Worm (Caenorhabditis elegans) whole organism, L1 larva: ENCODE measurements around the gene lmd-4.

Experiments used
- ama-1 ChIP-seq: fragments of 150-350 bp; optimal IDR thresholded peaks from 2 replicates; lab custom pipeline; 2014
- ceh-82 ChIP-seq, 3 experiments: fragments of 150-350 bp in 1 of 3; sonication (generic microtip) in 2 of 3; optimal IDR thresholded peaks; 2 replicates each; lab custom pipeline; 2014 to 2017; ENCODE audit warnings: missing biosample characterization in 3 of 3, missing genetic modification characterization in 3 of 3
- elt-2 ChIP-seq: sonication (generic microtip); optimal IDR thresholded peaks from 2 replicates; lab custom pipeline; 2016; ENCODE audit warnings: missing genetic modification characterization, mild to moderate bottlenecking, inconsistent platforms, missing compliant biosample characterization, missing genetic modification reagents
- lin-39 ChIP-seq: fragments of 150-350 bp; optimal IDR thresholded peaks from 2 replicates; lab custom pipeline; 2014; ENCODE audit warnings: missing biosample characterization, missing genetic modification reagents, missing genetic modification characterization
- mab-9 ChIP-seq: fragments of 200-800 bp; sonication (Bioruptor generic); IDR thresholded peaks from 2 replicates; pipeline ENCODE4 v1.3.6; 2022; ENCODE audit warnings: missing genetic modification reagents, missing genetic modification characterization, missing compliant biosample characterization
- nhr-11 ChIP-seq: fragments of 150-350 bp; optimal IDR thresholded peaks from 2 replicates; lab custom pipeline; 2014; ENCODE audit warnings: missing biosample characterization, missing genetic modification characterization
- nhr-237 ChIP-seq: fragments of 150-350 bp; optimal IDR thresholded peaks from 2 replicates; lab custom pipeline; 2014; ENCODE audit warnings: missing biosample characterization, missing genetic modification characterization
- nhr-90 ChIP-seq: sonication (generic microtip); optimal IDR thresholded peaks from 2 replicates; lab custom pipeline; 2016; ENCODE audit warnings: mild to moderate bottlenecking, missing genetic modification characterization, missing compliant biosample characterization; ENCODE audit not compliant: poor library complexity
- sup-37 ChIP-seq: fragments of 200-800 bp; sonication (Bioruptor generic); optimal IDR thresholded peaks from 2 replicates; lab custom pipeline; 2018; ENCODE audit warnings: mild to moderate bottlenecking, missing genetic modification characterization, missing compliant biosample characterization
- tbx-2 ChIP-seq: sonication (generic microtip); optimal IDR thresholded peaks from 2 replicates; lab custom pipeline; 2016; ENCODE audit warnings: missing genetic modification characterization, missing compliant biosample characterization
- unc-62 ChIP-seq: fragments of 150-350 bp; optimal IDR thresholded peaks from 2 replicates; lab custom pipeline; 2014; ENCODE audit warnings: missing biosample characterization, missing genetic modification reagents, missing genetic modification characterization
- ztf-4 ChIP-seq: fragments of 150-350 bp; optimal IDR thresholded peaks from 2 replicates; lab custom pipeline; 2014; ENCODE audit warnings: missing biosample characterization, missing genetic modification characterization

DNA sequence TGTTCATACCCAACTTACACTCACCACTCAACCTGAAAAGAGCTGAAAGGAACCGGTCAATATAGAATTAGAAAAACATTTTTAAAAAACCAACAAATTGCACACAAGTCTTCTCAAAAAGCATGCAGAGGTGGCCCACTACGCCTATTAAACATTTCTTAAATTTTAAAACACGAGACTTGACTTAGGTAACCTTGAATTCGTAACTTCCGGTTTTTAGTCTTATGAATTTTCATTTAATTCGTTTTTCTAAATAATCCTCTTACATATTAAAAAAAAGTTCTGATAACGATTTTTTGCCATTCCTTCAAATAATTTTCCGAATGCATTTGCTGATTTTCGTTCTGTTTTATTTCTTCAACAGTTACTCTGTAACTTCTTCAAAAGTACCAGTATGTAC, 7.3 kb upstream of the lmd-4 start, which contains the start of gene clec-7:
- TF ChIP-seq ama-1 (lab: Kevin White, UChicago) (no peak), tbx-2 (tag; lab: Kevin White, UChicago) (no peak), nhr-90 (tag; lab: Kevin White, UChicago) (no peak), nhr-237 (tag; lab: Kevin White, UChicago) (no peak), unc-62 (GFP tag; lab: Kevin White, UChicago) (no peak), sup-37 (GFP tag; lab: Kevin White, UChicago) (no peak), mab-9 (GFP tag; lab: Robert Waterston, UW) (no peak), elt-2 (tag; lab: Kevin White, UChicago) (no peak), ztf-4 (tag; lab: Kevin White, UChicago) (no peak), nhr-11 (tag; lab: Kevin White, UChicago) (no peak), lin-39 (no peak), ceh-82 (tag; optimal IDR thresholded peaks at IDR 0.05; lab: Kevin White, UChicago) (no peak)
